Worm (Caenorhabditis elegans) whole organism, L4 larva: ENCODE results near the gene ger-1.

Experiments
- F26F4.8 ChIP-seq: fragments of 200-800 bp; sonication (Bioruptor generic); conservative IDR thresholded peaks from 2 replicates; pipeline ENCODE4 v1.3.6; 2022; ENCODE audit warnings: missing genetic modification characterization, missing compliant biosample characterization
- F44E2.7 ChIP-seq: fragments of 200-800 bp; sonication (Bioruptor generic); IDR thresholded peaks from 2 replicates; pipeline ENCODE4 v2.1.2; 2022; ENCODE audit warnings: missing genetic modification characterization, missing compliant biosample characterization
- R02D3.7 ChIP-seq: fragments of 150-350 bp; sonication (generic microtip); optimal IDR thresholded peaks from 3 replicates; lab custom pipeline; 2014; ENCODE audit warnings: missing biosample characterization, missing genetic modification characterization
- T20F7.1 ChIP-seq: fragments of 200-800 bp; sonication (Bioruptor generic); optimal IDR thresholded peaks from 2 replicates; lab custom pipeline; 2018; ENCODE audit warnings: mild to moderate bottlenecking, missing genetic modification characterization, missing compliant biosample characterization
- Y48G9A.11 ChIP-seq: fragments of 200-800 bp; sonication (Bioruptor generic); IDR thresholded peaks from 2 replicates; pipeline ENCODE4 v1.3.6; 2022; ENCODE audit warnings: missing genetic modification reagents, missing genetic modification characterization, missing compliant biosample characterization
- aha-1 ChIP-seq: fragments of 150-350 bp; peaks from one replicate; lab custom pipeline; 2014; ENCODE audit warnings: missing biosample characterization, missing genetic modification characterization
- aly-2 ChIP-seq: sonication (generic microtip); optimal IDR thresholded peaks from 2 replicates; lab custom pipeline; 2018; ENCODE audit warnings: missing biosample characterization, missing genetic modification characterization
- ama-1 ChIP-seq: fragments of 150-350 bp; optimal IDR thresholded peaks from 2 replicates; lab custom pipeline; 2014; ENCODE audit warnings: inconsistent platforms, mixed read lengths
- attf-4 ChIP-seq: sonication (generic microtip); optimal IDR thresholded peaks from 3 replicates; lab custom pipeline; 2017; ENCODE audit warnings: missing biosample characterization, missing genetic modification characterization
- daf-8 ChIP-seq: fragments of 200-800 bp; sonication (Bioruptor generic); IDR thresholded peaks from 2 replicates; pipeline ENCODE4 v1.3.6; 2022; ENCODE audit warnings: missing genetic modification characterization, missing compliant biosample characterization
- dpl-1 ChIP-seq: fragments of 150-350 bp; optimal IDR thresholded peaks from 2 replicates; lab custom pipeline; 2014; ENCODE audit warnings: missing biosample characterization, missing genetic modification reagents, missing genetic modification characterization
- dve-1 ChIP-seq: sonication (generic microtip); optimal IDR thresholded peaks from 2 replicates; lab custom pipeline; 2017; ENCODE audit warnings: antibody characterized with exemption, mild to moderate bottlenecking, missing genetic modification characterization, missing compliant biosample characterization; ENCODE audit not compliant: insufficient read depth
- egl-43 ChIP-seq: fragments of 200-800 bp; sonication (Bioruptor generic); IDR thresholded peaks from 2 replicates; pipeline ENCODE4 v1.3.6; 2022; ENCODE audit warnings: missing genetic modification reagents, missing genetic modification characterization, missing compliant biosample characterization
- fkh-10 ChIP-seq: fragments of 150-350 bp; optimal IDR thresholded peaks from 2 replicates; lab custom pipeline; 2014; ENCODE audit warnings: missing biosample characterization, missing genetic modification reagents, missing genetic modification characterization
- hlh-11 ChIP-seq: fragments of 200-800 bp; sonication (Bioruptor generic); optimal IDR thresholded peaks from 2 replicates; lab custom pipeline; 2018; ENCODE audit warnings: mild to moderate bottlenecking, missing genetic modification characterization, missing compliant biosample characterization
- hmg-1.1 ChIP-seq: fragments of 200-800 bp; sonication (Bioruptor generic); IDR thresholded peaks from 2 replicates; pipeline ENCODE4 v1.3.6; 2022; ENCODE audit warnings: missing genetic modification reagents, missing genetic modification characterization, missing compliant biosample characterization
- lin-1 ChIP-seq: fragments of 200-800 bp; sonication (Bioruptor generic); IDR thresholded peaks from 2 replicates; pipeline ENCODE4 v1.3.6; 2022; ENCODE audit warnings: missing genetic modification reagents, missing genetic modification characterization, missing compliant biosample characterization
- lin-13 ChIP-seq: fragments of 150-350 bp; optimal IDR thresholded peaks from 2 replicates; lab custom pipeline; 2014; ENCODE audit warnings: missing biosample characterization, missing genetic modification reagents, missing genetic modification characterization
- lin-29 ChIP-seq: fragments of 200-800 bp; sonication (Bioruptor generic); IDR thresholded peaks from 2 replicates; pipeline ENCODE4 v1.3.6; 2022; ENCODE audit warnings: missing genetic modification reagents, missing genetic modification characterization, missing compliant biosample characterization
- lin-39 ChIP-seq: fragments of 150-350 bp; optimal IDR thresholded peaks from 2 replicates; lab custom pipeline; 2014; ENCODE audit warnings: missing biosample characterization, missing genetic modification reagents, missing genetic modification characterization
- lsy-2 ChIP-seq, 2 experiments: fragments of 150-350 bp in 1 of 2; sonication (generic microtip) in 1 of 2; optimal IDR thresholded peaks; 2 replicates each; lab custom pipeline; 2014 to 2017; ENCODE audit warnings: missing biosample characterization in 2 of 2, missing genetic modification characterization in 2 of 2
- madf-9 ChIP-seq: fragments of 200-800 bp; sonication (Bioruptor generic); conservative IDR thresholded peaks from 2 replicates; pipeline ENCODE4 v1.3.6; 2022; ENCODE audit warnings: missing genetic modification reagents, missing genetic modification characterization, missing compliant biosample characterization
- mep-1 ChIP-seq: fragments of 150-350 bp; sonication (generic microtip); optimal IDR thresholded peaks from 3 replicates; lab custom pipeline; 2014; ENCODE audit warnings: missing biosample characterization, missing genetic modification characterization
- mes-2 ChIP-seq: sonication (generic microtip); optimal IDR thresholded peaks from 2 replicates; lab custom pipeline; 2016; ENCODE audit warnings: missing genotype, mild to moderate bottlenecking, missing genetic modification characterization, missing compliant biosample characterization; ENCODE audit not compliant: poor library complexity, severe bottlenecking
- mxl-3 ChIP-seq: fragments of 200-800 bp; sonication (Bioruptor generic); optimal IDR thresholded peaks from 2 replicates; lab custom pipeline; 2018; ENCODE audit warnings: mild to moderate bottlenecking, missing genetic modification characterization, missing compliant biosample characterization
- nhr-102 ChIP-seq: sonication (generic microtip); optimal IDR thresholded peaks from 2 replicates; lab custom pipeline; 2016; ENCODE audit warnings: mild to moderate bottlenecking, missing genetic modification characterization, moderate library complexity, missing compliant biosample characterization
- nhr-25 ChIP-seq: sonication (generic microtip); optimal IDR thresholded peaks from 2 replicates; lab custom pipeline; 2017; ENCODE audit warnings: missing genetic modification characterization, mild to moderate bottlenecking, missing compliant biosample characterization, antibody characterized with exemption, moderate library complexity, borderline replicate concordance; ENCODE audit not compliant: insufficient read depth
- nhr-28 ChIP-seq: fragments of 150-350 bp; optimal IDR thresholded peaks from 2 replicates; lab custom pipeline; 2014; ENCODE audit warnings: missing biosample characterization, missing genetic modification characterization
- nhr-41 ChIP-seq: fragments of 200-800 bp; sonication (Bioruptor generic); IDR thresholded peaks from 2 replicates; pipeline ENCODE4 v1.3.6; 2022; ENCODE audit warnings: missing genetic modification reagents, missing genetic modification characterization, missing compliant biosample characterization
- nhr-76 ChIP-seq: fragments of 150-350 bp; optimal IDR thresholded peaks from 2 replicates; lab custom pipeline; 2014; ENCODE audit warnings: missing biosample characterization, missing genetic modification characterization
- nhr-77 ChIP-seq: fragments of 150-350 bp; optimal IDR thresholded peaks from 2 replicates; lab custom pipeline; 2014; ENCODE audit warnings: missing biosample characterization, missing genetic modification characterization
- set-16 ChIP-seq: fragments of 200-800 bp; sonication (Bioruptor generic); IDR thresholded peaks from 2 replicates; pipeline ENCODE4 v1.3.6; 2022; ENCODE audit warnings: missing genetic modification reagents, missing genetic modification characterization, missing compliant biosample characterization
- spr-3 ChIP-seq: fragments of 200-800 bp; sonication (Bioruptor generic); optimal IDR thresholded peaks from 2 replicates; lab custom pipeline; 2018; ENCODE audit warnings: mild to moderate bottlenecking, missing genetic modification characterization, missing compliant biosample characterization
- tra-1 ChIP-seq: fragments of 200-800 bp; sonication (Bioruptor generic); IDR thresholded peaks from 2 replicates; pipeline ENCODE4 v1.3.6; 2022; ENCODE audit warnings: missing genetic modification reagents, missing genetic modification characterization, missing compliant biosample characterization
- unc-130 ChIP-seq: sonication (generic microtip); optimal IDR thresholded peaks from 2 replicates; lab custom pipeline; 2016; ENCODE audit warnings: missing genetic modification reagents, missing genetic modification characterization, missing compliant biosample characterization
- unc-39 ChIP-seq: sonication (generic microtip); optimal IDR thresholded peaks from 2 replicates; lab custom pipeline; 2017; ENCODE audit warnings: missing biosample characterization, missing genetic modification characterization
- unc-62 ChIP-seq, 3 experiments: fragments of 150-350 bp in 1 of 3; sonication (generic microtip); optimal IDR thresholded peaks in 2 of 3; peaks in 1 of 3; 1 replicate in 1 of 3; 2 replicates in 2 of 3; lab custom pipeline; 2014 to 2017; ENCODE audit warnings: missing biosample characterization in 3 of 3, missing genetic modification characterization in 3 of 3, missing genetic modification reagents in 3 of 3, missing genotype in 1 of 3
- zag-1 ChIP-seq: fragments of 150-350 bp; optimal IDR thresholded peaks from 2 replicates; lab custom pipeline; 2014; ENCODE audit warnings: missing biosample characterization, missing genetic modification characterization
- zip-2 ChIP-seq: fragments of 150-350 bp; optimal IDR thresholded peaks from 2 replicates; lab custom pipeline; 2014; ENCODE audit warnings: missing biosample characterization, missing genetic modification characterization
- ztf-7 ChIP-seq: fragments of 150-350 bp; optimal IDR thresholded peaks from 2 replicates; lab custom pipeline; 2014; ENCODE audit warnings: missing biosample characterization, missing genetic modification characterization

The ger-1 gene

ce11 chrIII:7021156-7021637 is 46.1 kb downstream of the ger-1 start, which contains the start of gene rfl-1:
rfl-1 (plus strand) TSS chrIII:7021206.
- TF ChIP-seq hlh-11 (tag; lab: Kevin White, UChicago) (peak; percentile 2), hmg-1.1 (GFP tag; lab: Robert Waterston, UW) (peak; percentile 25; the same call in 1 of the 2 replicates), dve-1 (tag; lab: Kevin White, UChicago) (peak; percentile 40), R02D3.7 (tag; lab: Kevin White, UChicago) (peak; percentile 67), dpl-1 (peak; percentile 67), Y48G9A.11 (GFP tag; lab: Robert Waterston, UW) (peak; percentile 98), unc-62 (GFP tag; optimal IDR thresholded peaks at IDR 0.05 in 1 of 2; lab: Kevin White, UChicago) (peak in 1 of 2 experiments; percentile 81), unc-62 (tag; optimal IDR thresholded peaks at IDR 0.05; lab: Kevin White, UChicago) (no peak), lin-29 (GFP tag; lab: Robert Waterston, UW) (no peak), mep-1 (tag; lab: Kevin White, UChicago) (peak; percentile 19), daf-8 (GFP tag; lab: Robert Waterston, UW) (no peak), lin-39 (tag; lab: Kevin White, UChicago) (no peak), ama-1 (lab: Kevin White, UChicago) (no peak), madf-9 (GFP tag; lab: Robert Waterston, UW) (no peak), ztf-7 (tag; lab: Kevin White, UChicago) (no peak), T20F7.1 (GFP tag; lab: Kevin White, UChicago) (peak; percentile 97), lsy-2 (tag; optimal IDR thresholded peaks at IDR 0.05; lab: Kevin White, UChicago) (peak in 1 of 2 experiments; percentile 83), zip-2 (tag; lab: Kevin White, UChicago) (no peak), nhr-102 (tag; lab: Kevin White, UChicago) (no peak), mes-2 (peak; percentile 65)
- TF ChIP-seq, all 104 proteins: peak for 11

ce11 chrIII:7020500-7020899 is 46.8 kb downstream of the ger-1 start, which contains the start of gene col-8:
col-8 (minus strand) TSS chrIII:7020600.
- TF ChIP-seq lin-1 (GFP tag; lab: Robert Waterston, UW) (no peak), unc-130 (GFP tag; lab: Kevin White, UChicago) (no peak), nhr-76 (tag; lab: Kevin White, UChicago) (no peak), zag-1 (tag; lab: Kevin White, UChicago) (no peak), F44E2.7 (GFP tag; lab: Robert Waterston, UW) (no peak), nhr-77 (tag; lab: Kevin White, UChicago) (no peak), nhr-41 (GFP tag; lab: Robert Waterston, UW) (no peak), nhr-25 (tag; lab: Kevin White, UChicago) (no peak), tra-1 (GFP tag; lab: Robert Waterston, UW) (no peak), nhr-28 (no peak), spr-3 (GFP tag; lab: Kevin White, UChicago) (no peak), mxl-3 (no peak), attf-4 (tag; lab: Kevin White, UChicago) (no peak), fkh-10 (GFP tag; lab: Kevin White, UChicago) (no peak), aly-2 (tag; lab: Kevin White, UChicago) (no peak), unc-39 (tag; lab: Kevin White, UChicago) (no peak), lin-13 (no peak)

DNA sequence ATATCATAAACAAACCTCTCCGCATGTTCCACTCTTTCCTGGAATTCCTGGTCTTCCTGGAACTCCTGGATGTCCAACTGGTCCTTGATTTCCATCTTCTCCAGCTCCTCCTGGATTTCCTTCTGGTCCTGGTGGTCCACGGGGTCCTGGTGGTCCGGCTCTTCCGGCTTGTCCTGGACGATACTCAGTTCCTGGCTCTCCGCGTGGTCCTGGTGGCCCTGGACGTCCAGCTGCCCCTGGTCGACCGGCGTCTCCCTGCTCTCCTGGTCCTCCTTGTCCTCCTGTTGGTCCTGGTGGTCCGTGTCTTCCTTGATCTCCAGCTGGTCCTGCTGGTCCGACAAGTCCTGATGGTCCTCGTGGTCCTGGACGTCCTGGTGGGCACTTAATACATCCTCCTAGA is 47.6 kb downstream of the ger-1 start:
- TF ChIP-seq egl-43 (GFP tag; lab: Robert Waterston, UW) = peak; percentile 11; the same call in 1 of the 2 replicates
- peak; percentile 96 for TF ChIP-seq set-16 (GFP tag; lab: Robert Waterston, UW)
- no peak for TF ChIP-seq F26F4.8
- peak; percentile 73 for TF ChIP-seq aha-1 (tag; lab: Kevin White, UChicago)
